Worm (Caenorhabditis elegans) whole organism, L4 larva: ENCODE results near the gene F40F9.3.

ENCODE experiments used
- F44E2.7 ChIP-seq: fragments of 200-800 bp; sonication (Bioruptor generic); IDR thresholded peaks from 2 replicates; pipeline ENCODE4 v2.1.2; 2022; ENCODE audit warnings: missing genetic modification characterization, missing compliant biosample characterization
- T20F7.1 ChIP-seq: fragments of 200-800 bp; sonication (Bioruptor generic); optimal IDR thresholded peaks from 2 replicates; lab custom pipeline; 2018; ENCODE audit warnings: mild to moderate bottlenecking, missing genetic modification characterization, missing compliant biosample characterization
- Y105C5A.15 ChIP-seq: fragments of 200-800 bp; sonication (Bioruptor generic); IDR thresholded peaks from 2 replicates; pipeline ENCODE4 v1.3.6; 2022; ENCODE audit warnings: missing genetic modification characterization, missing compliant biosample characterization
- ZK337.2 ChIP-seq: fragments of 200-800 bp; sonication (Bioruptor generic); IDR thresholded peaks from 2 replicates; pipeline ENCODE4 v1.3.6; 2022; ENCODE audit warnings: missing genetic modification reagents, missing genetic modification characterization, missing compliant biosample characterization
- aha-1 ChIP-seq: fragments of 150-350 bp; peaks from one replicate; lab custom pipeline; 2014; ENCODE audit warnings: missing biosample characterization, missing genetic modification characterization
- ama-1 ChIP-seq: fragments of 150-350 bp; optimal IDR thresholded peaks from 2 replicates; lab custom pipeline; 2014; ENCODE audit warnings: inconsistent platforms, mixed read lengths
- ceh-32 ChIP-seq: sonication (generic microtip); optimal IDR thresholded peaks from 2 replicates; lab custom pipeline; 2016; ENCODE audit warnings: mild to moderate bottlenecking, missing genetic modification characterization, missing compliant biosample characterization; ENCODE audit not compliant: poor library complexity
- cey-2 ChIP-seq: sonication (generic microtip); optimal IDR thresholded peaks from 3 replicates; lab custom pipeline; 2017; ENCODE audit warnings: missing genetic modification characterization, mild to moderate bottlenecking, missing compliant biosample characterization, antibody characterized with exemption, borderline replicate concordance; ENCODE audit not compliant: insufficient read depth
- ctbp-1 ChIP-seq: fragments of 200-800 bp; sonication (Bioruptor generic); IDR thresholded peaks from 2 replicates; pipeline ENCODE4 v1.3.6; 2022; ENCODE audit warnings: missing genetic modification reagents, missing genetic modification characterization, missing compliant biosample characterization
- daf-16 ChIP-seq, 3 experiments: sonication (generic microtip); optimal IDR thresholded peaks; 2 replicates each; lab custom pipeline; 2016 to 2017; ENCODE audit warnings: missing genetic modification characterization in 3 of 3, missing genetic modification reagents in 3 of 3, mild to moderate bottlenecking in 2 of 3, missing compliant biosample characterization in 2 of 3, missing biosample characterization in 1 of 3, moderate library complexity in 1 of 3
- daf-19 ChIP-seq: fragments of 200-800 bp; sonication (Bioruptor generic); conservative IDR thresholded peaks from 2 replicates; pipeline ENCODE4 v1.3.6; 2022; ENCODE audit warnings: missing genetic modification characterization, missing compliant biosample characterization
- dmd-6 ChIP-seq: fragments of 200-800 bp; sonication (Bioruptor generic); IDR thresholded peaks from 2 replicates; pipeline ENCODE4 v1.3.6; 2022; ENCODE audit warnings: missing genetic modification reagents, missing genetic modification characterization, missing compliant biosample characterization
- dpl-1 ChIP-seq: fragments of 150-350 bp; optimal IDR thresholded peaks from 2 replicates; lab custom pipeline; 2014; ENCODE audit warnings: missing biosample characterization, missing genetic modification reagents, missing genetic modification characterization
- dve-1 ChIP-seq: sonication (generic microtip); optimal IDR thresholded peaks from 2 replicates; lab custom pipeline; 2017; ENCODE audit warnings: antibody characterized with exemption, mild to moderate bottlenecking, missing genetic modification characterization, missing compliant biosample characterization; ENCODE audit not compliant: insufficient read depth
- egl-43 ChIP-seq: fragments of 200-800 bp; sonication (Bioruptor generic); IDR thresholded peaks from 2 replicates; pipeline ENCODE4 v1.3.6; 2022; ENCODE audit warnings: missing genetic modification reagents, missing genetic modification characterization, missing compliant biosample characterization
- fkh-10 ChIP-seq: fragments of 150-350 bp; optimal IDR thresholded peaks from 2 replicates; lab custom pipeline; 2014; ENCODE audit warnings: missing biosample characterization, missing genetic modification reagents, missing genetic modification characterization
- hif-1 ChIP-seq, 2 experiments: sonication (generic microtip); optimal IDR thresholded peaks; 2 replicates each; lab custom pipeline; 2016 to 2017; ENCODE audit warnings: missing compliant biosample characterization in 2 of 2, missing genetic modification characterization in 2 of 2, missing genetic modification reagents in 2 of 2, missing genotype in 2 of 2, mild to moderate bottlenecking in 1 of 2
- hlh-11 ChIP-seq: fragments of 200-800 bp; sonication (Bioruptor generic); optimal IDR thresholded peaks from 2 replicates; lab custom pipeline; 2018; ENCODE audit warnings: mild to moderate bottlenecking, missing genetic modification characterization, missing compliant biosample characterization
- hlh-30 ChIP-seq: sonication (generic microtip); optimal IDR thresholded peaks from 2 replicates; lab custom pipeline; 2017; ENCODE audit warnings: antibody characterized with exemption, mild to moderate bottlenecking, missing genetic modification characterization, missing compliant biosample characterization; ENCODE audit not compliant: insufficient read depth
- hmg-1.1 ChIP-seq: fragments of 200-800 bp; sonication (Bioruptor generic); IDR thresholded peaks from 2 replicates; pipeline ENCODE4 v1.3.6; 2022; ENCODE audit warnings: missing genetic modification reagents, missing genetic modification characterization, missing compliant biosample characterization
- lin-13 ChIP-seq: fragments of 150-350 bp; optimal IDR thresholded peaks from 2 replicates; lab custom pipeline; 2014; ENCODE audit warnings: missing biosample characterization, missing genetic modification reagents, missing genetic modification characterization
- lin-29 ChIP-seq: fragments of 200-800 bp; sonication (Bioruptor generic); IDR thresholded peaks from 2 replicates; pipeline ENCODE4 v1.3.6; 2022; ENCODE audit warnings: missing genetic modification reagents, missing genetic modification characterization, missing compliant biosample characterization
- lin-38 ChIP-seq: fragments of 200-800 bp; sonication (Bioruptor generic); IDR thresholded peaks from 2 replicates; pipeline ENCODE4 v1.3.6; 2022; ENCODE audit warnings: missing genetic modification reagents, missing genetic modification characterization, missing compliant biosample characterization
- lsy-2 ChIP-seq, 2 experiments: fragments of 150-350 bp in 1 of 2; sonication (generic microtip) in 1 of 2; optimal IDR thresholded peaks; 2 replicates each; lab custom pipeline; 2014 to 2017; ENCODE audit warnings: missing biosample characterization in 2 of 2, missing genetic modification characterization in 2 of 2
- mdl-1 ChIP-seq, 2 experiments: fragments of 150-350 bp in 1 of 2; sonication (generic microtip) in 1 of 2; optimal IDR thresholded peaks; 2 replicates each; lab custom pipeline; 2014 to 2017; ENCODE audit warnings: missing biosample characterization in 2 of 2, missing genetic modification characterization in 2 of 2
- mep-1 ChIP-seq: fragments of 150-350 bp; sonication (generic microtip); optimal IDR thresholded peaks from 3 replicates; lab custom pipeline; 2014; ENCODE audit warnings: missing biosample characterization, missing genetic modification characterization
- mes-2 ChIP-seq: sonication (generic microtip); optimal IDR thresholded peaks from 2 replicates; lab custom pipeline; 2016; ENCODE audit warnings: missing genotype, mild to moderate bottlenecking, missing genetic modification characterization, missing compliant biosample characterization; ENCODE audit not compliant: poor library complexity, severe bottlenecking
- nhr-102 ChIP-seq: sonication (generic microtip); optimal IDR thresholded peaks from 2 replicates; lab custom pipeline; 2016; ENCODE audit warnings: mild to moderate bottlenecking, missing genetic modification characterization, moderate library complexity, missing compliant biosample characterization
- nhr-11 ChIP-seq: fragments of 150-350 bp; optimal IDR thresholded peaks from 2 replicates; lab custom pipeline; 2014; ENCODE audit warnings: missing biosample characterization, missing genetic modification characterization
- nhr-25 ChIP-seq: sonication (generic microtip); optimal IDR thresholded peaks from 2 replicates; lab custom pipeline; 2017; ENCODE audit warnings: missing genetic modification characterization, mild to moderate bottlenecking, missing compliant biosample characterization, antibody characterized with exemption, moderate library complexity, borderline replicate concordance; ENCODE audit not compliant: insufficient read depth
- nhr-28 ChIP-seq: fragments of 150-350 bp; optimal IDR thresholded peaks from 2 replicates; lab custom pipeline; 2014; ENCODE audit warnings: missing biosample characterization, missing genetic modification characterization
- nhr-6 ChIP-seq: fragments of 150-350 bp; optimal IDR thresholded peaks from 2 replicates; lab custom pipeline; 2014; ENCODE audit warnings: missing biosample characterization, missing genetic modification characterization
- nhr-77 ChIP-seq: fragments of 150-350 bp; optimal IDR thresholded peaks from 2 replicates; lab custom pipeline; 2014; ENCODE audit warnings: missing biosample characterization, missing genetic modification characterization
- pha-4 ChIP-seq, 2 experiments: fragments of 150-350 bp in 1 of 2; fragments of 200-800 bp in 1 of 2; sonication (Bioruptor generic) in 1 of 2; IDR thresholded peaks in 1 of 2; optimal IDR thresholded peaks in 1 of 2; 2 replicates each; pipeline versions ENCODE4 v1.3.6 to Lab custom; 2014 to 2022; ENCODE audit warnings: missing genetic modification characterization in 2 of 2, missing genetic modification reagents in 2 of 2, missing biosample characterization in 1 of 2, missing compliant biosample characterization in 1 of 2
- php-3 ChIP-seq: fragments of 200-800 bp; sonication (Bioruptor generic); IDR thresholded peaks from 2 replicates; pipeline ENCODE4 v1.3.6; 2022; ENCODE audit warnings: missing genetic modification reagents, missing genetic modification characterization, missing compliant biosample characterization
- pqm-1 ChIP-seq: sonication (generic microtip); optimal IDR thresholded peaks from 2 replicates; lab custom pipeline; 2017; ENCODE audit warnings: missing biosample characterization, missing genetic modification characterization
- rbr-2 ChIP-seq: sonication (generic microtip); optimal IDR thresholded peaks from 2 replicates; lab custom pipeline; 2016; ENCODE audit warnings: missing genotype, missing genetic modification characterization, missing compliant biosample characterization
- set-16 ChIP-seq: fragments of 200-800 bp; sonication (Bioruptor generic); IDR thresholded peaks from 2 replicates; pipeline ENCODE4 v1.3.6; 2022; ENCODE audit warnings: missing genetic modification reagents, missing genetic modification characterization, missing compliant biosample characterization
- vab-7 ChIP-seq: fragments of 200-800 bp; sonication (Bioruptor generic); IDR thresholded peaks from 2 replicates; pipeline ENCODE4 v1.3.6; 2022; ENCODE audit warnings: missing genetic modification reagents, missing genetic modification characterization, missing compliant biosample characterization
- zfp-3 ChIP-seq: fragments of 200-800 bp; sonication (Bioruptor generic); conservative IDR thresholded peaks from 2 replicates; pipeline ENCODE4 v1.3.6; 2022; ENCODE audit warnings: missing genetic modification reagents, missing genetic modification characterization, missing compliant biosample characterization
- ztf-11 ChIP-seq: fragments of 150-350 bp; optimal IDR thresholded peaks from 2 replicates; lab custom pipeline; 2014; ENCODE audit warnings: missing biosample characterization, missing genetic modification characterization
- ztf-7 ChIP-seq: fragments of 150-350 bp; optimal IDR thresholded peaks from 2 replicates; lab custom pipeline; 2014; ENCODE audit warnings: missing biosample characterization, missing genetic modification characterization

The F40F9.3 gene

ce11 chrV:9729462-9730162 lies 14.6 kb downstream of the F40F9.3 start, which contains the start of the genes aagr-3 and drap-1:
Gene aagr-3, minus strand, starts transcription at chrV:9729512.
Gene drap-1, plus strand, starts transcription at chrV:9730106.
- TF ChIP-seq dpl-1 (GFP tag; lab: Kevin White, UChicago) (peak; percentile 70), ceh-32 (tag; lab: Kevin White, UChicago) (no peak), mes-2 (peak; percentile 67), daf-19 (no peak), daf-16 (GFP tag; optimal IDR thresholded peaks at IDR 0.05; lab: Kevin White, UChicago) (no peak), daf-16 (tag; optimal IDR thresholded peaks at IDR 0.05; lab: Kevin White, UChicago) (peak; percentile 82), pqm-1 (tag; lab: Kevin White, UChicago) (peak; percentile 27), lin-29 (GFP tag; lab: Robert Waterston, UW) (no peak), nhr-6 (peak; percentile 84), F44E2.7 (GFP tag; lab: Robert Waterston, UW) (no peak), nhr-28 (tag; lab: Kevin White, UChicago) (peak; percentile 57), hmg-1.1 (peak; percentile 39; the same call in 1 of the 2 replicates), nhr-11 (tag; lab: Kevin White, UChicago) (no peak), pha-4 (GFP tag; IDR thresholded peaks at IDR 0.05; lab: Robert Waterston, UW) (no peak), pha-4 (tag; optimal IDR thresholded peaks at IDR 0.05; lab: Kevin White, UChicago) (peak; percentile 67), Y105C5A.15 (GFP tag; lab: Robert Waterston, UW) (no peak), hif-1 (tag; optimal IDR thresholded peaks at IDR 0.05; lab: Kevin White, UChicago) (peak in 1 of 2 experiments; percentile 40), set-16 (GFP tag; lab: Robert Waterston, UW) (no peak), mep-1 (peak; percentile 77), nhr-77 (tag; lab: Kevin White, UChicago) (peak; percentile 66), nhr-102 (peak; percentile 10), ama-1 (lab: Kevin White, UChicago) (no peak), lin-13 (GFP tag; lab: Kevin White, UChicago) (peak; percentile 43), ctbp-1 (GFP tag; lab: Robert Waterston, UW) (0 out of 2 replicates have a peak, but pooled peaks have one; percentile 34), vab-7 (GFP tag; lab: Robert Waterston, UW) (no peak), fkh-10 (GFP tag; lab: Kevin White, UChicago) (peak; percentile 4), dve-1 (tag; lab: Kevin White, UChicago) (peak; percentile 65), cey-2 (tag; lab: Kevin White, UChicago) (no peak), ztf-7 (no peak), aha-1 (peak; percentile 78), rbr-2 (peak; percentile 34), hlh-11 (tag; lab: Kevin White, UChicago) (peak; percentile 62), nhr-25 (tag; lab: Kevin White, UChicago) (no peak), dmd-6 (peak; percentile 40; the same call in 1 of the 2 replicates), T20F7.1 (GFP tag; lab: Kevin White, UChicago) (peak; percentile 63), hlh-30 (tag; lab: Kevin White, UChicago) (peak; percentile 74), mdl-1 (tag; optimal IDR thresholded peaks at IDR 0.05; lab: Kevin White, UChicago) (peak in 1 of 2 experiments; percentile 33), egl-43 (GFP tag; lab: Robert Waterston, UW) (no peak), zfp-3 (GFP tag; lab: Robert Waterston, UW) (no peak), ZK337.2 (GFP tag; lab: Robert Waterston, UW) (no peak), lin-38 (GFP tag; lab: Robert Waterston, UW) (peak; percentile 78), lsy-2 (tag; optimal IDR thresholded peaks at IDR 0.05; lab: Kevin White, UChicago) (peak in 1 of 2 experiments; percentile 89), php-3 (GFP tag; lab: Robert Waterston, UW) (no peak), ztf-11 (no peak)
